Worm (Caenorhabditis elegans): ENCODE measurements around the gene T13C5.7.

ce11 chrX:6204696-6205232 is 24.4 kb downstream of the T13C5.7 start, which contains the start of gene bca-1:
- no peak for TF ChIP-seq fos-1 (tag; optimal IDR thresholded peaks at IDR 0.05)
- TF ChIP-seq F26F4.8 (GFP tag; conservative IDR thresholded peaks at IDR 0.05) = no peak
- TF ChIP-seq skn-1 (tag; optimal IDR thresholded peaks at IDR 0.05) = no peak
- TF ChIP-seq unc-130 (GFP tag; optimal IDR thresholded peaks at IDR 0.05) = no peak
- TF ChIP-seq lin-29 (GFP tag; IDR thresholded peaks at IDR 0.05) = no peak
- TF ChIP-seq lsy-2 (tag; optimal IDR thresholded peaks at IDR 0.05) = peak in 1 of 2 experiments; percentile 40
- TF ChIP-seq spr-1 (tag; optimal IDR thresholded peaks at IDR 0.05) = no peak
- peak; percentile 77 for TF ChIP-seq aha-1 (tag)
- TF ChIP-seq zag-1 (tag; optimal IDR thresholded peaks at IDR 0.05) = no peak
- no peak for TF ChIP-seq aly-2 (tag; optimal IDR thresholded peaks at IDR 0.05)
- TF ChIP-seq unc-62 (GFP tag; optimal IDR thresholded peaks at IDR 0.05 in 1 of 2) = peak in 1 of 2 experiments; percentile 92
- no peak for TF ChIP-seq unc-62 (tag; optimal IDR thresholded peaks at IDR 0.05)

Measured in whole organism, L4 larva.